Worm (Caenorhabditis elegans): ENCODE measurements around the gene ZC518.8.

DNA sequence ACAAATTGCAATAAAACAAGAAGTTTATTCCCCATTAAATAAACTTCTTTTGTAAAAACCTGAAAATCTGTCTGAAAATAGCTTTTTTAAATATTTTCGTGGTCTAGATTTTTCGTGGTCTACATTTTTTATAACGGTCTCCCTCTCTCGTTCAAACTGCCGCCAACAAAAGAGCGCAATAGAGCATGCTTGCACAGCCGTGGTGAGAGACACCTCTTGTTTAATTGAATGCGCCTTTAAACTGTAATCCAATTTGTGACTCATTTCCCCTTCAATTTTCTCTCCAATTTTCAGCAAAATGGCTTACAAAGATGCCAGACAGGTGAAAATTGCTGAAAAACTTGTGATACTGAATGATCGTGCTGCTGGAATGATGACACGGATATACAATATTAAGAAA is 42.4 kb upstream of the ZC518.8 start, which contains the start of gene gex-3:
- no peak for TF ChIP-seq fkh-6 (tag; optimal IDR thresholded peaks at IDR 0.05)
- no peak for TF ChIP-seq odd-2 (tag; optimal IDR thresholded peaks at IDR 0.05)
- no peak for TF ChIP-seq ceh-24 (tag; optimal IDR thresholded peaks at IDR 0.05)
- TF ChIP-seq lim-6 (tag; optimal IDR thresholded peaks at IDR 0.05) = no peak
- TF ChIP-seq tbx-2 (tag; optimal IDR thresholded peaks at IDR 0.05) = peak; percentile 34
- TF ChIP-seq pha-4 (tag; optimal IDR thresholded peaks at IDR 0.05) = no peak
- no peak for TF ChIP-seq ama-1 (optimal IDR thresholded peaks at IDR 0.05)
- no peak for TF ChIP-seq dmd-4 (tag; optimal IDR thresholded peaks at IDR 0.05; ENCODE audit: borderline replicate concordance)
- TF ChIP-seq tbx-7 (tag; optimal IDR thresholded peaks at IDR 0.05) = no peak
- TF ChIP-seq dve-1 (tag; optimal IDR thresholded peaks at IDR 0.05) = no peak
- TF ChIP-seq nhr-11 (tag; optimal IDR thresholded peaks at IDR 0.05) = no peak
- TF ChIP-seq lin-11 (tag; optimal IDR thresholded peaks at IDR 0.05) = no peak
- no peak for TF ChIP-seq fkh-10 (GFP tag; optimal IDR thresholded peaks at IDR 0.05)
- TF ChIP-seq T23F11.4 (GFP tag; optimal IDR thresholded peaks at IDR 0.05) = no peak

Data from whole organism, late embryonic.